Fruit fly (Drosophila melanogaster) whole organism, embryonic: ENCODE data around the gene Adat1.

ENCODE experiments used
- Awh ChIP-seq: fragments of 200-800 bp; sonication (Bioruptor generic); IDR thresholded peaks from 2 replicates; pipeline ENCODE4, ENCODE4 v1.3.6; 2022; ENCODE audit warnings: missing biosample characterization, missing genetic modification characterization
- CG10267 ChIP-seq: fragments of 200-800 bp; sonication (Bioruptor generic); optimal IDR thresholded peaks from 2 replicates; lab custom pipeline; 2018; ENCODE audit warnings: missing biosample characterization, mild to moderate bottlenecking, missing genetic modification characterization, moderate library complexity
- CG10979 ChIP-seq: fragments of 200-800 bp; sonication (Bioruptor generic); optimal IDR thresholded peaks from 2 replicates; lab custom pipeline; 2018; ENCODE audit warnings: missing biosample characterization, mild to moderate bottlenecking, missing genetic modification characterization, moderate library complexity
- CG12104 ChIP-seq: fragments of 200-800 bp; sonication (Bioruptor generic); optimal IDR thresholded peaks from 3 replicates; lab custom pipeline; 2016; ENCODE audit warnings: missing biosample characterization, missing genetic modification characterization
- CG13123 ChIP-seq: fragments of 200-800 bp; sonication (Bioruptor generic); optimal IDR thresholded peaks from 2 replicates; lab custom pipeline; 2016; ENCODE audit warnings: missing biosample characterization, missing genetic modification characterization
- CG14710 ChIP-seq: fragments of 200-800 bp; sonication (Bioruptor generic); optimal IDR thresholded peaks from 3 replicates; lab custom pipeline; 2019; ENCODE audit warnings: missing biosample characterization, mild to moderate bottlenecking, missing genetic modification characterization, moderate library complexity
- CG14965 ChIP-seq: fragments of 200-800 bp; sonication (Bioruptor generic); optimal IDR thresholded peaks from 2 replicates; lab custom pipeline; 2016; ENCODE audit warnings: missing biosample characterization, missing genetic modification characterization, borderline replicate concordance
- CG1529 ChIP-seq: fragments of 200-800 bp; sonication (Bioruptor generic); optimal IDR thresholded peaks from 3 replicates; lab custom pipeline; 2018; ENCODE audit warnings: missing biosample characterization, missing genetic modification characterization
- CG2875 ChIP-seq: fragments of 200-800 bp; sonication (Bioruptor generic); optimal IDR thresholded peaks from 2 replicates; lab custom pipeline; 2017; ENCODE audit warnings: missing biosample characterization, mild to moderate bottlenecking, missing genetic modification characterization, missing genetic modification reagents
- CG34224 ChIP-seq: fragments of 200-800 bp; sonication (Bioruptor generic); IDR thresholded peaks from 3 replicates; pipeline ENCODE4 v1.3.6; 2022; ENCODE audit warnings: missing biosample characterization, missing genetic modification characterization; ENCODE audit not compliant: partially characterized antibody
- CG5953 ChIP-seq: fragments of 200-800 bp; sonication (Bioruptor generic); IDR thresholded peaks from 2 replicates; pipeline ENCODE4 v1.3.6; 2022; ENCODE audit warnings: missing biosample characterization, missing genetic modification characterization
- CG9797 ChIP-seq: fragments of 200-800 bp; sonication (Bioruptor generic); optimal IDR thresholded peaks from 3 replicates; lab custom pipeline; 2018; ENCODE audit warnings: missing biosample characterization, mild to moderate bottlenecking, missing genetic modification characterization
- CG9817 ChIP-seq: fragments of 200-800 bp; sonication (Bioruptor generic); optimal IDR thresholded peaks from 2 replicates; lab custom pipeline; 2018; ENCODE audit warnings: missing biosample characterization, mild to moderate bottlenecking, missing genetic modification characterization, moderate library complexity
- CTCF ChIP-seq: fragments of 200-800 bp; sonication (Bioruptor generic); optimal IDR thresholded peaks from 2 replicates; lab custom pipeline; 2017; ENCODE audit warnings: missing biosample characterization, mild to moderate bottlenecking, missing genetic modification characterization, moderate library complexity
- Camta ChIP-seq: fragments of 200-800 bp; sonication (Bioruptor generic); optimal IDR thresholded peaks from 2 replicates; lab custom pipeline; 2016; ENCODE audit warnings: missing biosample characterization, missing genetic modification characterization
- Dbx ChIP-seq: fragments of 200-800 bp; sonication (Bioruptor generic); IDR thresholded peaks from 3 replicates; pipeline ENCODE4 v1.3.6; 2022; ENCODE audit warnings: missing biosample characterization, missing genetic modification characterization
- Doc3 ChIP-seq: fragments of 200-800 bp; sonication (Bioruptor generic); IDR thresholded peaks from 3 replicates; pipeline ENCODE4 v1.3.6; 2022; ENCODE audit warnings: missing biosample characterization, missing genetic modification characterization; ENCODE audit not compliant: partially characterized antibody
- Dref ChIP-seq: fragments of 200-800 bp; sonication (Bioruptor generic); IDR thresholded peaks from 2 replicates; pipeline ENCODE4 v1.3.6; 2022; ENCODE audit warnings: missing biosample characterization, missing genetic modification characterization
- E2f2 ChIP-seq: fragments of 200-800 bp; sonication (Bioruptor generic); IDR thresholded peaks from 2 replicates; pipeline ENCODE4 v1.3.6; 2022; ENCODE audit warnings: missing biosample characterization, missing genetic modification characterization
- Fer1 ChIP-seq: fragments of 200-800 bp; sonication (Bioruptor generic); optimal IDR thresholded peaks from 2 replicates; lab custom pipeline; 2017; ENCODE audit warnings: missing biosample characterization, mild to moderate bottlenecking, missing genetic modification characterization
- Gug ChIP-seq: fragments of 200-800 bp; sonication (Bioruptor generic); IDR thresholded peaks from 4 replicates; pipeline ENCODE4 v1.3.6; 2022; ENCODE audit warnings: missing biosample characterization, missing genetic modification characterization
- HmgZ ChIP-seq: fragments of 200-800 bp; sonication (Bioruptor generic); optimal IDR thresholded peaks from 2 replicates; lab custom pipeline; 2018; ENCODE audit warnings: missing biosample characterization, mild to moderate bottlenecking, missing genetic modification characterization
- Neu2 ChIP-seq: fragments of 200-800 bp; sonication (Bioruptor generic); optimal IDR thresholded peaks from 3 replicates; lab custom pipeline; 2016; ENCODE audit warnings: missing biosample characterization, missing genetic modification characterization, borderline replicate concordance
- gfzf ChIP-seq: fragments of 200-800 bp; sonication (Bioruptor generic); optimal IDR thresholded peaks from 2 replicates; lab custom pipeline; 2016; ENCODE audit warnings: missing biosample characterization, mild to moderate bottlenecking, missing genetic modification characterization, moderate library complexity
- hbn ChIP-seq: fragments of 200-800 bp; sonication (Bioruptor generic); IDR thresholded peaks from 2 replicates; pipeline ENCODE4 v1.3.6; 2022; ENCODE audit warnings: missing biosample characterization, missing genetic modification characterization; ENCODE audit not compliant: partially characterized antibody
- hth ChIP-seq: fragments of >200 bp; optimal IDR thresholded peaks from 2 replicates; lab custom pipeline; 2017; ENCODE audit warnings: inconsistent platforms
- insv ChIP-seq, 2 experiments: fragments of 200-800 bp; sonication (Bioruptor generic); optimal IDR thresholded peaks; 3 replicates each; lab custom pipeline; 2016 to 2018; ENCODE audit warnings: missing biosample characterization in 2 of 2, missing genetic modification characterization in 2 of 2
- inv ChIP-seq: fragments of 200-800 bp; sonication (Bioruptor generic); IDR thresholded peaks from 2 replicates; pipeline ENCODE4 v1.3.6; 2022; ENCODE audit warnings: missing biosample characterization, missing genetic modification characterization; ENCODE audit not compliant: partially characterized antibody
- lilli ChIP-seq: fragments of 200-800 bp; sonication (Bioruptor generic); optimal IDR thresholded peaks from 3 replicates; lab custom pipeline; 2016; ENCODE audit warnings: missing biosample characterization, missing genetic modification characterization
- nmo ChIP-seq: fragments of 200-800 bp; sonication (Bioruptor generic); optimal IDR thresholded peaks from 2 replicates; lab custom pipeline; 2018; ENCODE audit warnings: missing biosample characterization, mild to moderate bottlenecking, missing genetic modification characterization, moderate library complexity
- peb ChIP-seq: fragments of 200-800 bp; sonication (Bioruptor generic); IDR thresholded peaks from 2 replicates; pipeline ENCODE4 v1.3.6; 2022; ENCODE audit warnings: missing biosample characterization, missing genetic modification characterization
- sqz ChIP-seq: fragments of 200-800 bp; sonication (Bioruptor generic); optimal IDR thresholded peaks from 3 replicates; lab custom pipeline; 2018; ENCODE audit warnings: missing biosample characterization, mild to moderate bottlenecking, missing genetic modification characterization
- ssp ChIP-seq: fragments of 200-800 bp; sonication (Bioruptor generic); IDR thresholded peaks from 2 replicates; pipeline ENCODE4 v1.3.6; 2022; ENCODE audit warnings: missing biosample characterization, missing genetic modification characterization
- tna ChIP-seq: fragments of 200-800 bp; sonication (Bioruptor generic); IDR thresholded peaks from 2 replicates; pipeline ENCODE4 v1.3.6; 2022; ENCODE audit warnings: missing biosample characterization, missing genetic modification characterization; ENCODE audit not compliant: partially characterized antibody
- tup ChIP-seq: fragments of 200-800 bp; sonication (Bioruptor generic); optimal IDR thresholded peaks from 2 replicates; lab custom pipeline; 2016; ENCODE audit warnings: missing biosample characterization, mild to moderate bottlenecking, missing genetic modification characterization, moderate library complexity

Gene Adat1

dm6 chr2L:13770884-13771283 is 40.4 kb downstream of the Adat1 start (continued):
- TF ChIP-seq Dbx (GFP tag; lab: Robert Waterston, UW) (no peak), tna (GFP tag; lab: Robert Waterston, UW) (peak; percentile 39; the same call in 1 of the 2 replicates), HmgZ (tag; lab: Kevin White, UChicago) (peak; percentile 38), CG10267 (tag; lab: Kevin White, UChicago) (peak; percentile 60), CG9797 (GFP tag; lab: Kevin White, UChicago) (peak; percentile 70), CG9817 (tag; lab: Kevin White, UChicago) (no peak), sqz (GFP tag; lab: Kevin White, UChicago) (no peak), insv (GFP tag; optimal IDR thresholded peaks at IDR 0.05; lab: Kevin White, UChicago) (no peak), CG12104 (GFP tag; lab: Kevin White, UChicago) (no peak), Gug (GFP tag; lab: Robert Waterston, UW) (no peak), lilli (GFP tag; lab: Kevin White, UChicago) (no peak), ssp (GFP tag; lab: Robert Waterston, UW) (no peak), CG2875 (GFP tag; lab: Kevin White, UChicago) (no peak), hbn (GFP tag; lab: Robert Waterston, UW) (peak; percentile 65), inv (GFP tag; lab: Robert Waterston, UW) (peak; percentile 50), hth (no peak), Camta (GFP tag; lab: Kevin White, UChicago) (no peak), Neu2 (no peak), CG14965 (GFP tag; lab: Kevin White, UChicago) (no peak), CG34224 (GFP tag; lab: Robert Waterston, UW) (peak; percentile 75), Dref (GFP tag; lab: Robert Waterston, UW) (peak; percentile 84), Awh (no peak), CG14710 (tag; lab: Kevin White, UChicago) (peak; percentile 35), Doc3 (GFP tag; lab: Robert Waterston, UW) (peak; percentile 60), tup (GFP tag; lab: Kevin White, UChicago) (no peak), nmo (GFP tag; lab: Kevin White, UChicago) (peak; percentile 10), CG5953 (no peak), gfzf (peak; percentile 73), CG13123 (GFP tag; lab: Kevin White, UChicago) (no peak), peb (GFP tag; lab: Robert Waterston, UW) (no peak), E2f2 (GFP tag; lab: Robert Waterston, UW) (peak; percentile 94), Fer1 (GFP tag; lab: Kevin White, UChicago) (no peak)

- peak; percentile 67 for TF ChIP-seq CTCF
- no peak for TF ChIP-seq CG1529 (GFP tag; lab: Kevin White, UChicago)
- TF ChIP-seq CG10979 (tag; lab: Kevin White, UChicago), result peak; percentile 73
These were observed 48.1 kb downstream of the Adat1 start for dm6 chr2L:13763144-13763543.
